Worm (Caenorhabditis elegans) whole organism, L1 larva: ENCODE data around the gene D1025.1.
A peak's percentile ranks its signal among the peaks of the same experiment; 100 is the strongest.

Experiments
- ama-1 ChIP-seq: fragments of 150-350 bp; optimal IDR thresholded peaks from 2 replicates; lab custom pipeline; 2014
- blmp-1 ChIP-seq: fragments of 150-350 bp; optimal IDR thresholded peaks from 2 replicates; lab custom pipeline; 2014; ENCODE audit warnings: missing biosample characterization, missing genetic modification characterization
- ces-1 ChIP-seq: fragments of 150-350 bp; optimal IDR thresholded peaks from 2 replicates; lab custom pipeline; 2014; ENCODE audit warnings: missing biosample characterization, missing genetic modification reagents, missing genetic modification characterization
- fkh-8 ChIP-seq: sonication (generic microtip); optimal IDR thresholded peaks from 2 replicates; lab custom pipeline; 2016; ENCODE audit warnings: mild to moderate bottlenecking, missing genetic modification characterization, missing compliant biosample characterization
- lin-35 ChIP-seq, 2 experiments: fragments of 150-350 bp; optimal IDR thresholded peaks; 2 replicates each; lab custom pipeline; 2014; ENCODE audit warnings: missing biosample characterization in 2 of 2, missing genetic modification characterization in 2 of 2, missing genetic modification reagents in 2 of 2
- lin-39 ChIP-seq: fragments of 150-350 bp; optimal IDR thresholded peaks from 2 replicates; lab custom pipeline; 2014; ENCODE audit warnings: missing biosample characterization, missing genetic modification reagents, missing genetic modification characterization
- nhr-12 ChIP-seq: sonication (generic microtip); optimal IDR thresholded peaks from 2 replicates; lab custom pipeline; 2017; ENCODE audit warnings: missing biosample characterization, missing genetic modification characterization
- nhr-28 ChIP-seq: fragments of 150-350 bp; optimal IDR thresholded peaks from 2 replicates; lab custom pipeline; 2014; ENCODE audit warnings: missing biosample characterization, missing genetic modification characterization
- snpc-4 ChIP-seq: fragments of 150-350 bp; optimal IDR thresholded peaks from 2 replicates; lab custom pipeline; 2014; ENCODE audit warnings: missing biosample characterization, missing genetic modification characterization

ce11 chrX:14534596-14534995, 14.0 kb downstream of the D1025.1 start:
- no peak for TF ChIP-seq ama-1 (lab: Kevin White, UChicago)
- TF ChIP-seq lin-39 (tag; lab: Kevin White, UChicago): no peak
- TF ChIP-seq snpc-4 (tag; lab: Kevin White, UChicago): no peak
- no peak for TF ChIP-seq nhr-28
- no peak for TF ChIP-seq nhr-12
- TF ChIP-seq lin-35 (GFP tag; optimal IDR thresholded peaks at IDR 0.05; lab: Kevin White, UChicago): no peak
- no peak for TF ChIP-seq fkh-8
- peak; percentile 14 for TF ChIP-seq blmp-1 (tag; lab: Kevin White, UChicago)
- no peak for TF ChIP-seq ces-1
